Worm (Caenorhabditis elegans) whole organism, midembryonic: ENCODE measurements around the gene E03H12.5.

ENCODE experiments used
- T22C8.4 ChIP-seq: fragments of 200-800 bp; sonication (Bioruptor generic); IDR thresholded peaks from 2 replicates; pipeline ENCODE4 v1.3.6; 2022; ENCODE audit warnings: missing genetic modification characterization, missing compliant biosample characterization
- cog-1 ChIP-seq: sonication (generic microtip); optimal IDR thresholded peaks from 2 replicates; lab custom pipeline; 2016; ENCODE audit warnings: missing genetic modification characterization, missing compliant biosample characterization
- flt-1 ChIP-seq: fragments of 200-800 bp; sonication (Bioruptor generic); IDR thresholded peaks from 2 replicates; pipeline ENCODE4 v1.3.6; 2022; ENCODE audit warnings: missing genetic modification characterization, missing compliant biosample characterization
- klf-2 ChIP-seq: fragments of 200-800 bp; sonication (Bioruptor generic); conservative IDR thresholded peaks from 2 replicates; pipeline ENCODE4 v1.3.6; 2022; ENCODE audit warnings: missing genetic modification reagents, missing genetic modification characterization, missing compliant biosample characterization
- med-1 ChIP-seq: sonication (generic microtip); optimal IDR thresholded peaks from 2 replicates; lab custom pipeline; 2017; ENCODE audit warnings: missing genetic modification characterization, mild to moderate bottlenecking, missing compliant biosample characterization, antibody characterized with exemption, missing genetic modification reagents; ENCODE audit not compliant: insufficient read depth
- ref-1 ChIP-seq: fragments of 200-800 bp; sonication (Bioruptor generic); conservative IDR thresholded peaks from 2 replicates; pipeline ENCODE4 v1.3.6; 2022; ENCODE audit warnings: missing genetic modification reagents, missing genetic modification characterization, missing compliant biosample characterization
- tab-1 ChIP-seq: fragments of 200-800 bp; sonication (Bioruptor generic); IDR thresholded peaks from 2 replicates; pipeline ENCODE4 v1.3.6; 2022; ENCODE audit warnings: missing genetic modification characterization, missing compliant biosample characterization
- ztf-23 ChIP-seq: fragments of 200-800 bp; sonication (Bioruptor generic); IDR thresholded peaks from 2 replicates; pipeline ENCODE4 v1.3.6; 2022; ENCODE audit warnings: missing genetic modification reagents, missing genetic modification characterization, missing compliant biosample characterization
- ztf-29 ChIP-seq: fragments of 200-800 bp; sonication (Bioruptor generic); IDR thresholded peaks from 2 replicates; pipeline ENCODE4 v1.3.6; 2022; ENCODE audit warnings: missing genetic modification reagents, missing genetic modification characterization, missing compliant biosample characterization

- TF ChIP-seq ztf-23 (GFP tag; lab: Robert Waterston, UW): no peak
- no peak for TF ChIP-seq tab-1
- no peak for TF ChIP-seq klf-2
- TF ChIP-seq cog-1 (tag; lab: Kevin White, UChicago): no peak
- no peak for TF ChIP-seq flt-1 (GFP tag; lab: Robert Waterston, UW)
- no peak for TF ChIP-seq ztf-29 (GFP tag; lab: Robert Waterston, UW)
- TF ChIP-seq ref-1: no peak
- TF ChIP-seq T22C8.4 (GFP tag; lab: Robert Waterston, UW): no peak
- TF ChIP-seq med-1 (GFP tag; lab: Kevin White, UChicago): no peak
These were observed 4.0 kb downstream of the E03H12.5 start, which contains the start of gene srz-24 for ce11 chrIV:4981027-4981426.
